Worm (Caenorhabditis elegans): ENCODE data around the gene klo-2.

DNA sequence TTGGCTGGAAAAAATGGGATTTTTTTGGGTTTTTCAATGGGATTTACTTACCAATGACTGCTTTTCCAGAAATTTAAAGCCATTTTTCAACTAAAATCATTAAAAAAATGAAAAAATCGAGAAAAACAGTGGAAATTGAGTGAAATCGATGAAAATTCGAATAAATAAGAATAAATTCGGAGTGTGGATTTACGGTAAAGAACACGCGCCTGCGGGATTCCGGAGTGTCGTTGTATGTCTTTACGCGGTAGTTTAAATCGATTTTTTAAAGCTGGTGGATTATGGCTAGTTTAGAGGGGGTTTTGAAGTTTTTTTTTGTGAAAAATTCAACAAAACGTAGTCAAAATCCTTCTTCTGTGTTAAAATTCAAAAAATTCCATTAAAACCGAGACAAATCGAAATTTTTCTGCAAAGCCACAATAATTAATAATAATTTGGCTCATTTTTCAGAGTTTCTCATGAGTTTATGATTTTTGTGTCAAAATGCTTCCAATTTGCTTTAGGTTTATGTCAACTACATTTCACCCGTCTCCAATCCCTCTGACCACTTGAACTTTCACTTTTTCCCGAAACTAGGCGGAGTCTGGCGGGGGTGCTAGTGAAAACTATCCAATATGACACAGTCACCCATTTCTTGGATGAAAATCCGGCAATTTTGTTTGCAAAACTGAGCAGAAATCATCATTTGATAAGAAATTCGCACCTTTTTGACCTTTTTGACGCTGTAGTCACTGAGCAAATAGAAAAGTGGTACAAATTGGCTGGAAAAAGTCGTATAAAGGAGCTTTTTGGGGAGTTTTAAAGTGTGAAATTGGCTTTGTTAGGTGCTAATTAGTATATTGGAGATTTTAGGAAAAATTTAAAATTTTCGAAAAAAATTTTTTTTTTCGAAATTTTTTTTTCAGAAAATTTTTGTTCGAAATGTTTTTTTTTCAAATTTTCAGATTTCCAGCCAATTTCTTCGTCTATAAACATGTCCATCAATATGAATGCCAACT lies 44.6 kb upstream of the klo-2 start, which contains the start of the genes cic-1 and strm-1:
- TF ChIP-seq unc-62 (GFP tag; optimal IDR thresholded peaks at IDR 0.05) (no peak), sptf-1 (tag; optimal IDR thresholded peaks at IDR 0.05) (no peak), ceh-83 (GFP tag; optimal IDR thresholded peaks at IDR 0.05) (no peak), snpc-4 (tag; optimal IDR thresholded peaks at IDR 0.05) (no peak), unc-39 (tag; optimal IDR thresholded peaks at IDR 0.05) (no peak), elt-3 (tag; optimal IDR thresholded peaks at IDR 0.05) (no peak), nhr-76 (tag; optimal IDR thresholded peaks at IDR 0.05) (no peak), lsy-2 (tag; optimal IDR thresholded peaks at IDR 0.05) (peak; percentile 51)
